Comparison of ENCODE assay signal across 4 worm cellular contexts in genomic region chrII:13732577-13732976, ce11.
TF ChIP-seq lines count a peak whose summit lies in the region.

No protein-coding gene starts in this region.

TF ChIP-seq in whole organism, L1 larva, 84 proteins besides CTCF, POLR2A, EP300 and RAD21:
- TF ChIP-seq jun-1 (tag; optimal IDR thresholded peaks at IDR 0.05; lab: Kevin White, UChicago) (no peak), grh-1 (GFP tag; IDR thresholded peaks at IDR 0.05; lab: Robert Waterston, UW) (0 out of 2 replicates have a peak, but pooled peaks have one; percentile 16), ceh-90 (tag; optimal IDR thresholded peaks at IDR 0.05; lab: Kevin White, UChicago) (no peak)

TF ChIP-seq in whole organism, L2 larva, 48 proteins besides CTCF, POLR2A, EP300 and RAD21:
- no peak for TF ChIP-seq mbf-1 (tag; optimal IDR thresholded peaks at IDR 0.05; lab: Kevin White, UChicago)
- peak; percentile 25 for TF ChIP-seq nhr-129 (tag; optimal IDR thresholded peaks at IDR 0.05; lab: Kevin White, UChicago)

TF ChIP-seq in whole organism, L3 larva, 47 proteins besides CTCF, POLR2A, EP300 and RAD21:
- TF ChIP-seq daf-12 (tag; optimal IDR thresholded peaks at IDR 0.05; lab: Kevin White, UChicago) (no peak), elt-2 (tag; optimal IDR thresholded peaks at IDR 0.05; lab: Kevin White, UChicago) (peak; percentile 20), pqm-1 (tag; optimal IDR thresholded peaks at IDR 0.05; lab: Kevin White, UChicago) (peak; percentile 10)

TF ChIP-seq in whole organism, L4 larva, 104 proteins besides CTCF, POLR2A, EP300 and RAD21:
- TF ChIP-seq nhr-111 (GFP tag; optimal IDR thresholded peaks at IDR 0.05; lab: Kevin White, UChicago) (no peak), hif-1 (tag; optimal IDR thresholded peaks at IDR 0.05; lab: Kevin White, UChicago) (peak in 1 of 2 experiments; percentile 96), dmd-6 (GFP tag; IDR thresholded peaks at IDR 0.05; lab: Robert Waterston, UW) (0 out of 2 replicates have a peak, but pooled peaks have one; percentile 12), zip-2 (tag; optimal IDR thresholded peaks at IDR 0.05; lab: Kevin White, UChicago) (no peak), lir-3 (tag; optimal IDR thresholded peaks at IDR 0.05; lab: Kevin White, UChicago) (no peak), nhr-102 (tag; optimal IDR thresholded peaks at IDR 0.05; lab: Kevin White, UChicago) (no peak), mep-1 (tag; optimal IDR thresholded peaks at IDR 0.05; lab: Kevin White, UChicago) (no peak), snpc-1.2 (GFP tag; IDR thresholded peaks at IDR 0.05; lab: Robert Waterston, UW) (no peak), Y48G9A.11 (GFP tag; IDR thresholded peaks at IDR 0.05; lab: Robert Waterston, UW) (no peak), Y105C5A.15 (GFP tag; IDR thresholded peaks at IDR 0.05; lab: Robert Waterston, UW) (no peak), nhr-77 (tag; optimal IDR thresholded peaks at IDR 0.05; lab: Kevin White, UChicago) (no peak), Y5F2A.4 (GFP tag; optimal IDR thresholded peaks at IDR 0.05; lab: Kevin White, UChicago) (no peak), hlh-11 (tag; optimal IDR thresholded peaks at IDR 0.05; lab: Kevin White, UChicago) (no peak), arid-1 (GFP tag; conservative IDR thresholded peaks at IDR 0.05; lab: Robert Waterston, UW) (no peak), nhr-76 (tag; optimal IDR thresholded peaks at IDR 0.05; lab: Kevin White, UChicago) (no peak), lin-39 (tag; optimal IDR thresholded peaks at IDR 0.05; lab: Kevin White, UChicago) (no peak), nhr-41 (GFP tag; IDR thresholded peaks at IDR 0.05; lab: Robert Waterston, UW) (no peak), ztf-7 (tag; optimal IDR thresholded peaks at IDR 0.05; lab: Kevin White, UChicago) (no peak), nhr-25 (tag; optimal IDR thresholded peaks at IDR 0.05; lab: Kevin White, UChicago; ENCODE audit: borderline replicate concordance, insufficient read depth) (no peak), cey-2 (tag; optimal IDR thresholded peaks at IDR 0.05; lab: Kevin White, UChicago; ENCODE audit: borderline replicate concordance, insufficient read depth) (no peak), vab-7 (GFP tag; IDR thresholded peaks at IDR 0.05; lab: Robert Waterston, UW) (no peak), madf-9 (GFP tag; conservative IDR thresholded peaks at IDR 0.05; lab: Robert Waterston, UW) (no peak), ceh-82 (tag; optimal IDR thresholded peaks at IDR 0.05; lab: Kevin White, UChicago) (no peak), lin-29 (GFP tag; IDR thresholded peaks at IDR 0.05; lab: Robert Waterston, UW) (no peak), daf-16 (GFP tag; optimal IDR thresholded peaks at IDR 0.05; lab: Kevin White, UChicago) (no peak), daf-16 (tag; optimal IDR thresholded peaks at IDR 0.05; lab: Kevin White, UChicago) (peak; percentile 41), F37D6.2 (tag; optimal IDR thresholded peaks at IDR 0.05; lab: Kevin White, UChicago) (no peak), lin-38 (GFP tag; IDR thresholded peaks at IDR 0.05; lab: Robert Waterston, UW) (no peak)
